Worm (Caenorhabditis elegans) whole organism, L4/young adult: Measurements from ENCODE around the gene dod-3.

Source experiments
- W03F9.2 ChIP-seq: fragments of 150-350 bp; optimal IDR thresholded peaks from 2 replicates; lab custom pipeline; 2014; ENCODE audit warnings: missing biosample characterization, missing genetic modification characterization
- him-1 ChIP-seq: sonication (generic microtip); optimal IDR thresholded peaks from 2 replicates; lab custom pipeline; 2016; ENCODE audit warnings: missing genotype, missing genetic modification reagents, missing genetic modification characterization, missing compliant biosample characterization

DNA sequence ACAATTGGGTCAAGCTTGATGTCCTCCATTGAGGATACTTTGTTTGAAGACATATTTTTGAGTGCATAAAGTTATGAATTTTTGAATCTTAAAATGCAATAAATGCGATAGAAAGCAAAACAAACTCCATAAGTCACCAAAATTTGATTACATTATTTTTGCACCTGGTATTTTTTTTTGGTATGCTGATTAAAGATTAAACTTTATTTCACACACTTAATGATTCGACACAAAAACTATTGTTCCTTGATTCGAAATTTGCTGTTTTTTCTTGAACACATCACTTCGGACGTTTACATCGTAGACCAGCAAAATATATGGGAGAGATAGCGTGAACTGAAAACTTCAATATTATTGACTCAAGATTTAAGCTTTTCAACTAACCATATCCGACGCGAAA lies 9.3 kb upstream of the dod-3 start, which contains the start of gene srg-61:
- TF ChIP-seq him-1 (tag; lab: Kevin White, UChicago) (no peak), W03F9.2 (tag; lab: Kevin White, UChicago) (no peak)
